Fruit fly (Drosophila melanogaster) whole organism, adult: ENCODE measurements around the gene CG4186.
A peak's percentile ranks its signal among the peaks of the same experiment; 100 is the strongest.

Experiments
- Clk ChIP-seq: fragments of 200-800 bp; sonication (Bioruptor generic); optimal IDR thresholded peaks from 2 replicates; lab custom pipeline; 2017; ENCODE audit warnings: missing biosample characterization, missing genetic modification characterization
- Mnt ChIP-seq: fragments of 200-800 bp; sonication (Bioruptor generic); optimal IDR thresholded peaks from 2 replicates; lab custom pipeline; 2016; ENCODE audit warnings: missing biosample characterization, mild to moderate bottlenecking, missing genetic modification characterization
- cic ChIP-seq: fragments of 200-800 bp; sonication (Bioruptor generic); optimal IDR thresholded peaks from 2 replicates; lab custom pipeline; 2017; ENCODE audit warnings: missing biosample characterization, mild to moderate bottlenecking, missing genetic modification characterization, moderate library complexity
- cnc ChIP-seq, 2 experiments: fragments of >200 bp; optimal IDR thresholded peaks; 2 replicates each; lab custom pipeline; 2017
- kay ChIP-seq: fragments of 200-800 bp; sonication (Bioruptor generic); peaks from one replicate; lab custom pipeline; 2016; ENCODE audit warnings: missing biosample characterization, missing genetic modification characterization, borderline replicate concordance
- tj ChIP-seq: fragments of 200-800 bp; sonication (Bioruptor generic); optimal IDR thresholded peaks from 3 replicates; lab custom pipeline; 2017; ENCODE audit warnings: missing biosample characterization, mild to moderate bottlenecking, missing genetic modification characterization, moderate library complexity

dm6 chr3L:20792693-20793092 is 23.3 kb downstream of the CG4186 start, which contains the start of gene Six4:
- TF ChIP-seq Clk (no peak), Mnt (peak; percentile 22), kay (no peak), cnc (optimal IDR thresholded peaks at IDR 0.05; lab: Kevin White, UChicago) (no peak), tj (GFP tag; lab: Kevin White, UChicago) (peak; percentile 62), cic (GFP tag; lab: Kevin White, UChicago) (no peak)
